Worm (Caenorhabditis elegans): ENCODE data around the gene ZK1055.7.

The ZK1055.7 gene

DNA sequence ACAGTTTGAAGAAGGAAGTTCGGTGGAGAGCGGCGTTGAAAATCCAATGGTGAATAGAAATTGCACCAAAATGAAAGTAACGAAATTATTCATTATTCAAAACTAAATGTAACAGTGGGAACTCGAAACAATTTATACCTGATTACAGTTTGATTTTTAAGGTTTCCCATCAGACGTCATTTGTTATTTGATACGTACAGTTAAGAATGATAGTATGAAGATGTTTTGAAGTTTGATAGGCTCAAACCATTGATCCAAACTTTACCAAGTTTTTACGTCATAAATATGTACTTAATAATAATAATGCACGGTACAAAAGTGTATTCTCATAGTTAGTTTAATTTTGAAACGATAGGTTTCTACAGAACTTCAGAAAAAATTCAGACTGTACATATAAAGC, 47.1 kb downstream of the ZK1055.7 start, which contains the start of gene spp-20:
TSS of gene spp-20 (minus strand) at position 101 of the 400 bp plus-strand sequence.
- TF ChIP-seq ztf-6 (GFP tag; IDR thresholded peaks at IDR 0.05) (no peak), hlh-26 (GFP tag; conservative IDR thresholded peaks at IDR 0.05) (no peak), tbp1 (GFP tag; optimal IDR thresholded peaks at IDR 0.05) (no peak), Y56A3A.18 (GFP tag; IDR thresholded peaks at IDR 0.05) (no peak), F55B11.4 (tag; optimal IDR thresholded peaks at IDR 0.05; ENCODE audit: borderline replicate concordance, insufficient read depth) (no peak), mel-28 (tag; optimal IDR thresholded peaks at IDR 0.05; ENCODE audit: borderline replicate concordance) (no peak), mxl-1 (tag; optimal IDR thresholded peaks at IDR 0.05) (no peak), bed-2 (GFP tag; IDR thresholded peaks at IDR 0.05) (no peak), snpc-1.3 (tag; optimal IDR thresholded peaks at IDR 0.05; ENCODE audit: insufficient read depth) (no peak), T07F8.4 (tag; optimal IDR thresholded peaks at IDR 0.05) (no peak), nhr-27 (tag; optimal IDR thresholded peaks at IDR 0.05) (no peak), him-1 (tag; optimal IDR thresholded peaks at IDR 0.05) (no peak), snpc-4 (GFP tag; optimal IDR thresholded peaks at IDR 0.05) (no peak), snpc-4 (tag; optimal IDR thresholded peaks at IDR 0.05) (no peak)

DNA sequence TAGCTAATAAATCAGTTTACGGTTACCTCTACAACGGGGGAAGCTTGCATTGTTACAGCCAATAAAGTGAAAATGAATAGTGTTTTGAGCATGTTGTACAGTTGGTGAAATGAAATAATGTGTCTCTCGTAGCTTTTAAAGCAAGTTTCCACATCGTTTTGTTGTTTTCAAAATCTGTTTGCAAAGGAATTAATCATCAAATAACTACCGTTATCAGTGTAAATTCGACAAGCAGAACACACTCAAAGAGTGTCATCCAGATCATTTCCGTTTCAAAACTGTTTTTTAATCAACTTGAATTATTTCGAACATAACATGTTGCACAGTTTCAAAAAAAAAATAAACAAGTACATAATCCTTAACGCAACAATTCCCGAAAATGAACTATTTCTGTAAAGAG, 48.1 kb downstream of the ZK1055.7 start, which contains the start of gene spp-27:
TSS of gene spp-27 (minus strand) at position 101 of the 400 bp plus-strand sequence.
- TF ChIP-seq sptf-2 (GFP tag; optimal IDR thresholded peaks at IDR 0.05) (no peak), sdz-38 (tag; optimal IDR thresholded peaks at IDR 0.05) (no peak), madf-10 (tag; optimal IDR thresholded peaks at IDR 0.05) (no peak), lsy-27 (tag; optimal IDR thresholded peaks at IDR 0.05; ENCODE audit: borderline replicate concordance, insufficient read depth) (no peak), snpc-4 (GFP tag; optimal IDR thresholded peaks at IDR 0.05) (no peak), snpc-4 (tag; optimal IDR thresholded peaks at IDR 0.05) (no peak), madf-6 (GFP tag; IDR thresholded peaks at IDR 0.05) (no peak), snpc-3.4 (tag; optimal IDR thresholded peaks at IDR 0.05) (no peak), C17E4.6 (GFP tag; IDR thresholded peaks at IDR 0.05) (no peak), Y53F4B.3 (GFP tag; IDR thresholded peaks at IDR 0.05) (no peak), bed-1 (GFP tag; IDR thresholded peaks at IDR 0.05) (no peak), unc-130 (GFP tag; optimal IDR thresholded peaks at IDR 0.05) (no peak), ama-1 (optimal IDR thresholded peaks at IDR 0.05) (no peak), ama-1 (GFP tag; optimal IDR thresholded peaks at IDR 0.05) (no peak)

DNA sequence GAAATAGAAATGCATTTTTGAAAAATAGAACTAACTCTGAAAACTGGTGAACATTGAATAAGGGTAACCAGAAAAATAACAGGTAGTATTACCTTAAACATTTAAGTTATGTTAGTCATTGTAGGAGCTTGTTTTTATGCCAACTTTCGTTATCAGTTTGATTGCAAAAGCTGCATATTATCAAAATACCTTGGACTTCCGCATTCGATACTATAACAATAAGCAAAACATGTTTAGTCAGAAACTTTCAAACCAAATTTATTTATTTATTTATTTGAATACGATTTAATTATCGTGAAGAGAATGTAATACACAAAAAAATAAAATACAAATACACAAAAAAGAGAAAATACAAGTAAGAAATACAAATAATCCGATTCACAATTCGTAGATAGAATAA, 50.9 kb downstream of the ZK1055.7 start, which contains the start of gene K04A8.19:
TSS of gene K04A8.19 (minus strand) at position 101 of the 400 bp plus-strand sequence.
- TF ChIP-seq D2030.7 (GFP tag; IDR thresholded peaks at IDR 0.05) (no peak), snpc-1.3 (tag; optimal IDR thresholded peaks at IDR 0.05; ENCODE audit: insufficient read depth) (no peak), madf-6 (GFP tag; IDR thresholded peaks at IDR 0.05) (no peak), hmg-20 (GFP tag; IDR thresholded peaks at IDR 0.05) (no peak), tbp1 (GFP tag; optimal IDR thresholded peaks at IDR 0.05) (no peak), attf-6 (GFP tag; IDR thresholded peaks at IDR 0.05) (no peak), mcd-1 (GFP tag; IDR thresholded peaks at IDR 0.05) (no peak), nfya-1 (tag; optimal IDR thresholded peaks at IDR 0.05; ENCODE audit: borderline replicate concordance, insufficient read depth) (no peak), aptf-2 (GFP tag; conservative IDR thresholded peaks at IDR 0.05) (no peak), ets-4 (GFP tag; optimal IDR thresholded peaks at IDR 0.05) (no peak), Y53G8AR.9 (GFP tag; conservative IDR thresholded peaks at IDR 0.05) (no peak)

Data from whole organism, young adult.